Fruit fly (Drosophila melanogaster) whole organism, embryonic: Measurements from ENCODE around the gene Mvd.

Source experiments
- ATbp ChIP-seq: fragments of 200-800 bp; sonication (Bioruptor generic); optimal IDR thresholded peaks from 2 replicates; lab custom pipeline; 2017; ENCODE audit warnings: missing biosample characterization, mild to moderate bottlenecking, missing genetic modification characterization, missing genetic modification reagents
- BEAF-32 ChIP-seq: fragments of 200-800 bp; sonication (Bioruptor generic); optimal IDR thresholded peaks from 3 replicates; lab custom pipeline; 2017; ENCODE audit warnings: missing biosample characterization, missing genetic modification characterization, mild to moderate bottlenecking, moderate library complexity, missing genetic modification reagents
- Bdp1 ChIP-seq: fragments of 200-800 bp; sonication (Bioruptor generic); optimal IDR thresholded peaks from 3 replicates; lab custom pipeline; 2016; ENCODE audit warnings: missing biosample characterization, missing genetic modification characterization
- Bgb ChIP-seq: fragments of 200-800 bp; sonication (Bioruptor generic); IDR thresholded peaks from 2 replicates; pipeline ENCODE4 v1.3.6; 2022; ENCODE audit warnings: missing biosample characterization, missing genetic modification characterization; ENCODE audit not compliant: partially characterized antibody
- Blimp-1 ChIP-seq: fragments of 200-800 bp; sonication (Bioruptor generic); optimal IDR thresholded peaks from 3 replicates; lab custom pipeline; 2018; ENCODE audit warnings: missing biosample characterization, missing genetic modification characterization, mild to moderate bottlenecking, moderate library complexity, missing genetic modification reagents
- BtbVII ChIP-seq: fragments of 200-800 bp; sonication (Bioruptor generic); optimal IDR thresholded peaks from 3 replicates; lab custom pipeline; 2017; ENCODE audit warnings: missing biosample characterization, mild to moderate bottlenecking, missing genetic modification characterization
- CG10321 ChIP-seq: fragments of 200-800 bp; sonication (Bioruptor generic); IDR thresholded peaks from 2 replicates; pipeline ENCODE4 v1.3.6; 2022; ENCODE audit warnings: missing biosample characterization, missing genetic modification characterization
- CG10431 ChIP-seq: fragments of 200-800 bp; sonication (Bioruptor generic); optimal IDR thresholded peaks from 3 replicates; lab custom pipeline; 2018; ENCODE audit warnings: missing biosample characterization, mild to moderate bottlenecking, missing genetic modification characterization
- CG10462 ChIP-seq: fragments of 200-800 bp; sonication (Bioruptor generic); optimal IDR thresholded peaks from 2 replicates; lab custom pipeline; 2016; ENCODE audit warnings: missing biosample characterization, missing genetic modification characterization
- CG10565 ChIP-seq: fragments of 200-800 bp; sonication (Bioruptor generic); optimal IDR thresholded peaks from 3 replicates; lab custom pipeline; 2016; ENCODE audit warnings: missing biosample characterization, mild to moderate bottlenecking, missing genetic modification characterization
- CG11247 ChIP-seq: fragments of 200-800 bp; sonication (Bioruptor generic); IDR thresholded peaks from 2 replicates; pipeline ENCODE4 v1.3.6; 2022; ENCODE audit warnings: missing biosample characterization, missing genetic modification characterization
- CG11398 ChIP-seq: fragments of 200-800 bp; sonication (Bioruptor generic); optimal IDR thresholded peaks from 2 replicates; lab custom pipeline; 2016; ENCODE audit warnings: missing biosample characterization, missing genetic modification characterization
- CG12659 ChIP-seq: fragments of 200-800 bp; sonication (Bioruptor generic); optimal IDR thresholded peaks from 3 replicates; lab custom pipeline; 2017; ENCODE audit warnings: mild to moderate bottlenecking, missing biosample characterization, missing genetic modification reagents, missing genetic modification characterization
- CG16813 ChIP-seq: fragments of 200-800 bp; sonication (Bioruptor generic); IDR thresholded peaks from 3 replicates; pipeline ENCODE4 v1.3.6; 2022; ENCODE audit warnings: missing biosample characterization, missing genetic modification characterization; ENCODE audit not compliant: partially characterized antibody
- CG17186 ChIP-seq: fragments of 200-800 bp; sonication (Bioruptor generic); optimal IDR thresholded peaks from 3 replicates; lab custom pipeline; 2017; ENCODE audit warnings: missing biosample characterization, missing genetic modification reagents, missing genetic modification characterization
- CG17385 ChIP-seq: fragments of 200-800 bp; sonication (Bioruptor generic); optimal IDR thresholded peaks from 3 replicates; lab custom pipeline; 2018; ENCODE audit warnings: missing biosample characterization, mild to moderate bottlenecking, missing genetic modification characterization
- CG17568 ChIP-seq: fragments of 200-800 bp; sonication (Bioruptor generic); optimal IDR thresholded peaks from 2 replicates; lab custom pipeline; 2018; ENCODE audit warnings: missing biosample characterization, mild to moderate bottlenecking, missing genetic modification characterization, moderate library complexity
- CG18011 ChIP-seq: fragments of 200-800 bp; sonication (Bioruptor generic); optimal IDR thresholded peaks from 2 replicates; lab custom pipeline; 2017; ENCODE audit warnings: missing biosample characterization, missing genetic modification characterization, mild to moderate bottlenecking, moderate library complexity, missing genotype
- CG2116 ChIP-seq: fragments of 200-800 bp; sonication (Bioruptor generic); optimal IDR thresholded peaks from 3 replicates; lab custom pipeline; 2018; ENCODE audit warnings: missing biosample characterization, mild to moderate bottlenecking, missing genetic modification characterization
- CG30020 ChIP-seq: fragments of 200-800 bp; optimal IDR thresholded peaks from 2 replicates; lab custom pipeline; 2019; ENCODE audit warnings: missing biosample characterization, mild to moderate bottlenecking, missing genetic modification characterization, moderate library complexity
- CG32767 ChIP-seq: fragments of 200-800 bp; sonication (Bioruptor generic); IDR thresholded peaks from 2 replicates; pipeline ENCODE4 v1.3.6; 2022; ENCODE audit warnings: missing biosample characterization, missing genetic modification characterization
- CG34422 ChIP-seq: fragments of 200-800 bp; sonication (Bioruptor generic); IDR thresholded peaks from 3 replicates; pipeline ENCODE4 v1.3.6; 2022; ENCODE audit warnings: missing biosample characterization, missing genetic modification characterization
- CG4328 ChIP-seq: fragments of 200-800 bp; sonication (Bioruptor generic); optimal IDR thresholded peaks from 3 replicates; lab custom pipeline; 2017; ENCODE audit warnings: missing biosample characterization, missing genetic modification reagents, missing genetic modification characterization
- CG6683 ChIP-seq: fragments of 200-800 bp; sonication (Bioruptor generic); optimal IDR thresholded peaks from 2 replicates; lab custom pipeline; 2017; ENCODE audit warnings: missing biosample characterization, mild to moderate bottlenecking, missing genetic modification characterization, missing genetic modification reagents
- CG7745 ChIP-seq: fragments of 200-800 bp; sonication (Bioruptor generic); optimal IDR thresholded peaks from 2 replicates; lab custom pipeline; 2018; ENCODE audit warnings: missing biosample characterization, mild to moderate bottlenecking, missing genetic modification characterization, moderate library complexity
- CG8478 ChIP-seq: fragments of >200 bp; optimal IDR thresholded peaks from 2 replicates; lab custom pipeline; 2018
- CG9727 ChIP-seq: fragments of 200-800 bp; sonication (Bioruptor generic); optimal IDR thresholded peaks from 3 replicates; lab custom pipeline; 2017; ENCODE audit warnings: missing biosample characterization, mild to moderate bottlenecking, missing genetic modification characterization
- Ets65A ChIP-seq: fragments of 200-800 bp; sonication (Bioruptor generic); peaks from one replicate; lab custom pipeline; 2016; ENCODE audit warnings: missing biosample characterization, missing genetic modification characterization
- H15 ChIP-seq: fragments of 200-800 bp; sonication (Bioruptor generic); IDR thresholded peaks from 3 replicates; pipeline ENCODE4 v1.3.6; 2022; ENCODE audit warnings: missing biosample characterization, missing genetic modification characterization
- Hr51 ChIP-seq, 2 experiments: fragments of 200-800 bp; sonication (Bioruptor generic); optimal IDR thresholded peaks; 2 replicates in 1 of 2; 3 replicates in 1 of 2; lab custom pipeline; 2016 to 2018; ENCODE audit warnings: missing biosample characterization in 2 of 2, missing genetic modification characterization in 2 of 2, mild to moderate bottlenecking in 1 of 2, moderate library complexity in 1 of 2
- Meics ChIP-seq: fragments of 200-800 bp; sonication (Bioruptor generic); optimal IDR thresholded peaks from 2 replicates; lab custom pipeline; 2017; ENCODE audit warnings: missing biosample characterization, mild to moderate bottlenecking, missing genetic modification characterization
- NFAT ChIP-seq: fragments of 200-800 bp; sonication (Bioruptor generic); IDR thresholded peaks from 2 replicates; pipeline ENCODE4 v1.3.6; 2022; ENCODE audit warnings: missing biosample characterization, missing genetic modification characterization
- Scr ChIP-seq: fragments of 200-800 bp; sonication (Bioruptor generic); IDR thresholded peaks from 2 replicates; pipeline ENCODE4 v1.3.6; 2022; ENCODE audit warnings: missing biosample characterization, missing genetic modification characterization; ENCODE audit not compliant: partially characterized antibody
- Sin3A ChIP-seq: fragments of >200 bp; optimal IDR thresholded peaks from 2 replicates; lab custom pipeline; 2018
- aop ChIP-seq: fragments of 200-800 bp; sonication (Bioruptor generic); IDR thresholded peaks from 2 replicates; pipeline ENCODE4 v1.3.6; 2022; ENCODE audit warnings: missing biosample characterization, missing genetic modification characterization
- br ChIP-seq: fragments of >200 bp; optimal IDR thresholded peaks from 2 replicates; lab custom pipeline; 2017
- chn ChIP-seq: fragments of 200-800 bp; sonication (Bioruptor generic); optimal IDR thresholded peaks from 2 replicates; lab custom pipeline; 2016; ENCODE audit warnings: missing biosample characterization, missing genetic modification characterization
- dan ChIP-seq: fragments of 200-800 bp; sonication (Bioruptor generic); IDR thresholded peaks from 2 replicates; pipeline ENCODE4 v1.3.6; 2022; ENCODE audit warnings: missing biosample characterization, missing genetic modification characterization
- dati ChIP-seq: fragments of 200-800 bp; sonication (Bioruptor generic); IDR thresholded peaks from 2 replicates; pipeline ENCODE4 v1.3.6; 2022; ENCODE audit warnings: missing biosample characterization, missing genetic modification characterization
- dysf ChIP-seq: fragments of 200-800 bp; sonication (Bioruptor generic); IDR thresholded peaks from 3 replicates; pipeline ENCODE4 v1.3.6; 2022; ENCODE audit warnings: missing biosample characterization, missing genetic modification characterization
- ems ChIP-seq: fragments of 200-800 bp; sonication (Bioruptor generic); optimal IDR thresholded peaks from 3 replicates; lab custom pipeline; 2016; ENCODE audit warnings: missing biosample characterization, missing genetic modification characterization
- fd64A ChIP-seq: fragments of 200-800 bp; sonication (Bioruptor generic); optimal IDR thresholded peaks from 3 replicates; lab custom pipeline; 2018; ENCODE audit warnings: missing biosample characterization, mild to moderate bottlenecking, missing genetic modification characterization
- ham ChIP-seq: fragments of 200-800 bp; sonication (Bioruptor generic); IDR thresholded peaks from 2 replicates; pipeline ENCODE4 v1.3.6; 2022; ENCODE audit warnings: missing biosample characterization, missing genetic modification characterization
- maf-S ChIP-seq: fragments of 200-800 bp; sonication (Bioruptor generic); optimal IDR thresholded peaks from 2 replicates; lab custom pipeline; 2016; ENCODE audit warnings: missing biosample characterization, missing genetic modification characterization
- ranshi ChIP-seq: fragments of 200-800 bp; sonication (Bioruptor generic); IDR thresholded peaks from 2 replicates; pipeline ENCODE4 v1.3.6; 2022; ENCODE audit warnings: missing biosample characterization, missing genetic modification characterization
- sens-2 ChIP-seq: fragments of 200-800 bp; sonication (Bioruptor generic); IDR thresholded peaks from 2 replicates; pipeline ENCODE4 v1.3.6; 2022; ENCODE audit warnings: missing biosample characterization, missing genetic modification characterization
- sima ChIP-seq: fragments of 200-800 bp; sonication (Bioruptor generic); optimal IDR thresholded peaks from 2 replicates; lab custom pipeline; 2016; ENCODE audit warnings: missing biosample characterization, missing genetic modification characterization
- slp2 ChIP-seq: fragments of 200-800 bp; sonication (Bioruptor generic); optimal IDR thresholded peaks from 2 replicates; lab custom pipeline; 2016; ENCODE audit warnings: missing biosample characterization, missing genetic modification characterization
- stwl ChIP-seq: fragments of 200-800 bp; sonication (Bioruptor generic); optimal IDR thresholded peaks from 3 replicates; lab custom pipeline; 2018; ENCODE audit warnings: missing biosample characterization, mild to moderate bottlenecking, missing genetic modification characterization, moderate library complexity
- tna ChIP-seq: fragments of 200-800 bp; sonication (Bioruptor generic); IDR thresholded peaks from 2 replicates; pipeline ENCODE4 v1.3.6; 2022; ENCODE audit warnings: missing biosample characterization, missing genetic modification characterization; ENCODE audit not compliant: partially characterized antibody

Mvd gene

DNA sequence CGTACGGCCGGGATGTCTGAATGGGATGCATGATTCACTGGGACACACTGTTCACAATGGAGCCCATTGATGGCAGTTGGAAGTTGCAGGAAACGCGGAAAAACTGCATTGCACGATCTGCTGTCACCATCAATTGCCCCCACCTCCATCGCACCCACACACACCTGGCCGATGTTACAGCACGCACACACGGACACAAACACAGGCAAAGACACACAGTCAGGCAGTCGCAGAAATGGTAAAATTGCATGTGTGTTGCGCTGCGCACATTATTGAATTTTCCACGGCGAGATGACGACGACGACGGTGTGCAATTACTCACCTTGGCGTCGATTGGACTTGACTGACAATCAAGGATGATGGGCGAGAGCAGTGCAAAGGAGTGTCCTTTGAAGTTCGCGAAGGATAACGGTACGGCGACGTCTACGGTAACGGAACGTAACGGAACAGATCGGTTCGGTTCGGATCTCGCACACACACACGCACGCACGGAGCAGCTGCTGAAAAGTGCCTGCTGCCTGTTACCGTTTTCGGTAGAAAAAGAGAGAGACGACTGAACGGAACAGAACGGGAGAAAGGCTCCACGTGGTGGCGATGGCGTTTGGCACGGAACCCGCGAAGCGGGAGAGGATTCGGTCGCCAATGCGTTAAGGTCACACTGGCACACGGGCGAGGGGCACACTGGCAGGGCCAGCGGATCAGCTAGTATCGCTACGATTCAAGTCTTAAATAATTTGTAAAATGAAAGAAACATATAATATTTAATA is 38.8 kb upstream of the Mvd start, which contains the start of the genes CG9281 and CG15601 (continued):
- TF ChIP-seq CG16813 (GFP tag; lab: Robert Waterston, UW): peak; percentile 35; the same call in 1 of the 3 replicates
- TF ChIP-seq ATbp (GFP tag; lab: Kevin White, UChicago): no peak
- peak; percentile 2 for TF ChIP-seq BtbVII (GFP tag; lab: Kevin White, UChicago)
- no peak for TF ChIP-seq Hr51 (GFP tag; optimal IDR thresholded peaks at IDR 0.05; lab: Kevin White, UChicago)
- TF ChIP-seq Bgb (GFP tag; lab: Robert Waterston, UW): peak; percentile 29; the same call in 1 of the 2 replicates
- no peak for TF ChIP-seq maf-S (GFP tag; lab: Kevin White, UChicago)
- TF ChIP-seq CG6683: no peak
- TF ChIP-seq sima (GFP tag; lab: Kevin White, UChicago): no peak
- TF ChIP-seq fd64A (GFP tag; lab: Kevin White, UChicago): no peak
- TF ChIP-seq CG7745 (tag; lab: Kevin White, UChicago): no peak
- TF ChIP-seq CG17385 (GFP tag; lab: Kevin White, UChicago): peak; percentile 87
- peak; percentile 13 for TF ChIP-seq CG4328 (GFP tag; lab: Kevin White, UChicago)
- TF ChIP-seq Meics: peak; percentile 25
- no peak for TF ChIP-seq ems (GFP tag; lab: Kevin White, UChicago)
- peak; percentile 73 for TF ChIP-seq BEAF-32 (GFP tag; lab: Kevin White, UChicago)
- TF ChIP-seq ham: no peak
- no peak for TF ChIP-seq Blimp-1 (GFP tag; lab: Kevin White, UChicago)
- TF ChIP-seq Sin3A: peak; percentile 23
- TF ChIP-seq CG10321: no peak
- TF ChIP-seq aop (GFP tag; lab: Robert Waterston, UW): no peak
- no peak for TF ChIP-seq dati (GFP tag; lab: Robert Waterston, UW)
- TF ChIP-seq dysf: peak; percentile 32; the same call in 1 of the 3 replicates
- TF ChIP-seq H15 (GFP tag; lab: Robert Waterston, UW): no peak
- TF ChIP-seq CG10462 (GFP tag; lab: Kevin White, UChicago): no peak
- no peak for TF ChIP-seq CG17568 (GFP tag; lab: Kevin White, UChicago)
- no peak for TF ChIP-seq CG17186 (GFP tag; lab: Kevin White, UChicago)
- TF ChIP-seq ranshi: no peak
- no peak for TF ChIP-seq dan (GFP tag; lab: Robert Waterston, UW)
- TF ChIP-seq CG10431 (GFP tag; lab: Kevin White, UChicago): no peak
- no peak for TF ChIP-seq CG18011 (GFP tag; lab: Kevin White, UChicago)
- TF ChIP-seq Scr (GFP tag; lab: Robert Waterston, UW): peak; percentile 10; the same call in 1 of the 2 replicates
- no peak for TF ChIP-seq CG11398 (GFP tag; lab: Kevin White, UChicago)
- TF ChIP-seq stwl (tag; lab: Kevin White, UChicago): no peak
- TF ChIP-seq CG12659 (GFP tag; lab: Kevin White, UChicago): peak; percentile 54
- TF ChIP-seq chn (GFP tag; lab: Kevin White, UChicago): no peak
- peak; percentile 38 for TF ChIP-seq CG30020 (tag; lab: Kevin White, UChicago)
- TF ChIP-seq Ets65A: peak; percentile 32
- peak; percentile 45 for TF ChIP-seq CG2116 (GFP tag; lab: Kevin White, UChicago)
- no peak for TF ChIP-seq CG10565 (GFP tag; lab: Kevin White, UChicago)
- no peak for TF ChIP-seq CG9727
- no peak for TF ChIP-seq br (lab: Kevin White, UChicago)
- TF ChIP-seq sens-2 (GFP tag; lab: Robert Waterston, UW): no peak
- TF ChIP-seq slp2 (GFP tag; lab: Kevin White, UChicago): no peak
- peak; percentile 42; the same call in 1 of the 2 replicates for TF ChIP-seq NFAT
- no peak for TF ChIP-seq Bdp1 (GFP tag; lab: Kevin White, UChicago)
- peak; percentile 93 for TF ChIP-seq CG8478
- TF ChIP-seq tna (GFP tag; lab: Robert Waterston, UW): no peak
- TF ChIP-seq CG32767 (GFP tag; lab: Robert Waterston, UW): no peak
- TF ChIP-seq CG11247 (GFP tag; lab: Robert Waterston, UW): no peak
- TF ChIP-seq CG34422 (GFP tag; lab: Robert Waterston, UW): peak; percentile 53; the same call in 1 of the 3 replicates
